Worm (Caenorhabditis elegans) whole organism, young adult: ENCODE data around the gene tsp-17.

Experiments used
- B0019.2 ChIP-seq: fragments of 200-800 bp; sonication (Bioruptor generic); conservative IDR thresholded peaks from 2 replicates; pipeline ENCODE4 v1.3.6; 2022; ENCODE audit warnings: missing genetic modification reagents, missing genetic modification characterization, missing compliant biosample characterization
- B0035.1 ChIP-seq: sonication (generic microtip); optimal IDR thresholded peaks from 2 replicates; lab custom pipeline; 2016; ENCODE audit warnings: missing genetic modification characterization, mild to moderate bottlenecking, missing compliant biosample characterization, missing genotype, missing genetic modification reagents
- F57A8.1 ChIP-seq: fragments of 200-800 bp; sonication (Bioruptor generic); optimal IDR thresholded peaks from 2 replicates; lab custom pipeline; 2018; ENCODE audit warnings: mild to moderate bottlenecking, missing genetic modification characterization, moderate library complexity, missing compliant biosample characterization
- K12H6.12 ChIP-seq: fragments of 200-800 bp; sonication (Bioruptor generic); optimal IDR thresholded peaks from 2 replicates; lab custom pipeline; 2018; ENCODE audit warnings: mild to moderate bottlenecking, missing genetic modification characterization, missing compliant biosample characterization
- T07F8.4 ChIP-seq: sonication (generic microtip); optimal IDR thresholded peaks from 2 replicates; lab custom pipeline; 2016; ENCODE audit warnings: mild to moderate bottlenecking, missing genetic modification characterization, moderate library complexity, missing compliant biosample characterization
- Y53F4B.3 ChIP-seq: fragments of 200-800 bp; sonication (Bioruptor generic); IDR thresholded peaks from 2 replicates; pipeline ENCODE4 v1.3.6; 2022; ENCODE audit warnings: missing genetic modification reagents, missing genetic modification characterization, missing compliant biosample characterization
- Y53G8AR.9 ChIP-seq: fragments of 200-800 bp; sonication (Bioruptor generic); conservative IDR thresholded peaks from 2 replicates; pipeline ENCODE4 v1.3.6; 2022; ENCODE audit warnings: missing genetic modification reagents, missing genetic modification characterization, missing compliant biosample characterization
- Y79H2A.3 ChIP-seq: fragments of 200-800 bp; sonication (Bioruptor generic); conservative IDR thresholded peaks from 2 replicates; pipeline ENCODE4 v1.3.6; 2022; ENCODE audit warnings: missing genetic modification reagents, missing genetic modification characterization, missing compliant biosample characterization
- atf-7 ChIP-seq: sonication (generic microtip); optimal IDR thresholded peaks from 2 replicates; lab custom pipeline; 2017; ENCODE audit warnings: mild to moderate bottlenecking, missing genetic modification characterization, missing compliant biosample characterization
- attf-3 ChIP-seq: fragments of 200-800 bp; sonication (Bioruptor generic); conservative IDR thresholded peaks from 2 replicates; pipeline ENCODE4 v1.3.6; 2022; ENCODE audit warnings: missing genetic modification reagents, missing genetic modification characterization, missing compliant biosample characterization
- attf-5 ChIP-seq: fragments of 200-800 bp; sonication (Bioruptor generic); optimal IDR thresholded peaks from 2 replicates; lab custom pipeline; 2018; ENCODE audit warnings: mild to moderate bottlenecking, missing genetic modification characterization, missing compliant biosample characterization
- ceh-27 ChIP-seq: fragments of 200-800 bp; sonication (Bioruptor generic); optimal IDR thresholded peaks from 2 replicates; lab custom pipeline; 2018; ENCODE audit warnings: mild to moderate bottlenecking, missing genetic modification characterization, moderate library complexity, missing compliant biosample characterization
- ceh-40 ChIP-seq: fragments of 200-800 bp; sonication (Bioruptor generic); IDR thresholded peaks from 2 replicates; pipeline ENCODE4 v1.3.6; 2022; ENCODE audit warnings: missing genetic modification characterization, missing compliant biosample characterization
- ceh-58 ChIP-seq: fragments of 200-800 bp; sonication (Bioruptor generic); IDR thresholded peaks from 2 replicates; pipeline ENCODE4 v1.3.6; 2022; ENCODE audit warnings: missing genetic modification characterization, missing compliant biosample characterization
- ceh-79 ChIP-seq: sonication (generic microtip); optimal IDR thresholded peaks from 2 replicates; lab custom pipeline; 2017; ENCODE audit warnings: mild to moderate bottlenecking, missing genetic modification characterization, missing compliant biosample characterization
- ceh-91 ChIP-seq: fragments of 200-800 bp; sonication (Bioruptor generic); IDR thresholded peaks from 2 replicates; pipeline ENCODE4 v1.3.6; 2022; ENCODE audit warnings: missing genetic modification reagents, missing genetic modification characterization, missing compliant biosample characterization
- chd-7 ChIP-seq: sonication (generic microtip); optimal IDR thresholded peaks from 2 replicates; lab custom pipeline; 2016; ENCODE audit warnings: mild to moderate bottlenecking, missing genetic modification characterization, moderate library complexity, missing compliant biosample characterization
- dox-1 ChIP-seq: fragments of 200-800 bp; sonication (Bioruptor generic); IDR thresholded peaks from 2 replicates; pipeline ENCODE4 v1.3.6; 2022; ENCODE audit warnings: missing genetic modification reagents, missing genetic modification characterization, missing compliant biosample characterization
- efl-1 ChIP-seq: fragments of 150-350 bp; optimal IDR thresholded peaks from 2 replicates; lab custom pipeline; 2014; ENCODE audit warnings: missing biosample characterization, missing genetic modification reagents, missing genetic modification characterization
- egrh-3 ChIP-seq: fragments of 200-800 bp; sonication (Bioruptor generic); IDR thresholded peaks from 2 replicates; pipeline ENCODE4 v1.3.6; 2022; ENCODE audit warnings: missing genetic modification reagents, missing genetic modification characterization, missing compliant biosample characterization
- let-526 ChIP-seq: fragments of 200-800 bp; sonication (Bioruptor generic); IDR thresholded peaks from 2 replicates; pipeline ENCODE4 v1.3.6; 2022; ENCODE audit warnings: missing genetic modification reagents, missing genetic modification characterization, missing compliant biosample characterization
- let-607 ChIP-seq, 2 experiments: fragments of 200-800 bp in 1 of 2; sonication (Bioruptor generic) in 1 of 2; sonication (generic microtip) in 1 of 2; optimal IDR thresholded peaks; 2 replicates each; lab custom pipeline; 2016 to 2018; ENCODE audit warnings: mild to moderate bottlenecking in 2 of 2, missing compliant biosample characterization in 2 of 2, missing genetic modification characterization in 2 of 2, moderate library complexity in 2 of 2, missing genotype in 1 of 2
- lin-40 ChIP-seq: sonication (generic microtip); optimal IDR thresholded peaks from 2 replicates; lab custom pipeline; 2016; ENCODE audit warnings: missing genetic modification characterization, mild to moderate bottlenecking, missing compliant biosample characterization, missing genotype, missing genetic modification reagents
- lin-54 ChIP-seq: fragments of 200-800 bp; sonication (Bioruptor generic); optimal IDR thresholded peaks from 2 replicates; lab custom pipeline; 2018; ENCODE audit warnings: mild to moderate bottlenecking, missing genetic modification characterization, missing compliant biosample characterization
- madf-10 ChIP-seq: sonication (generic microtip); optimal IDR thresholded peaks from 2 replicates; lab custom pipeline; 2016; ENCODE audit warnings: mild to moderate bottlenecking, missing genetic modification characterization, missing compliant biosample characterization
- mcd-1 ChIP-seq: fragments of 200-800 bp; sonication (Bioruptor generic); IDR thresholded peaks from 2 replicates; pipeline ENCODE4 v1.3.6; 2022; ENCODE audit warnings: missing genetic modification reagents, missing genetic modification characterization, missing compliant biosample characterization
- mes-4 ChIP-seq: sonication (generic microtip); optimal IDR thresholded peaks from 2 replicates; lab custom pipeline; 2016; ENCODE audit warnings: missing genotype, missing genetic modification characterization, missing compliant biosample characterization
- nfyb-1 ChIP-seq: fragments of 200-800 bp; sonication (Bioruptor generic); IDR thresholded peaks from 2 replicates; pipeline ENCODE4 v1.3.6; 2022; ENCODE audit warnings: missing genetic modification reagents, missing genetic modification characterization, missing compliant biosample characterization
- nhr-120 ChIP-seq: fragments of 200-800 bp; sonication (Bioruptor generic); IDR thresholded peaks from 2 replicates; pipeline ENCODE4 v1.3.6; 2022; ENCODE audit warnings: missing genetic modification characterization, missing compliant biosample characterization
- nhr-27 ChIP-seq: fragments of 200-800 bp; sonication (Bioruptor generic); optimal IDR thresholded peaks from 2 replicates; lab custom pipeline; 2018; ENCODE audit warnings: mild to moderate bottlenecking, missing genetic modification characterization, moderate library complexity, missing compliant biosample characterization
- nhr-80 ChIP-seq: sonication (generic microtip); optimal IDR thresholded peaks from 2 replicates; lab custom pipeline; 2016; ENCODE audit warnings: missing genetic modification characterization, missing compliant biosample characterization
- repo-1 ChIP-seq: sonication (generic microtip); optimal IDR thresholded peaks from 2 replicates; lab custom pipeline; 2017; ENCODE audit warnings: mild to moderate bottlenecking, missing genetic modification characterization, missing compliant biosample characterization
- rpc-1 ChIP-seq, 2 experiments: fragments of 150-350 bp in 1 of 2; sonication (generic microtip) in 1 of 2; optimal IDR thresholded peaks; 2 replicates each; lab custom pipeline; 2014 to 2018; ENCODE audit warnings: missing biosample characterization in 1 of 2, missing genetic modification characterization in 1 of 2, missing genetic modification reagents in 1 of 2, missing genotype in 1 of 2
- snpc-1.3 ChIP-seq: sonication (generic microtip); optimal IDR thresholded peaks from 2 replicates; lab custom pipeline; 2017; ENCODE audit warnings: missing genetic modification characterization, mild to moderate bottlenecking, missing compliant biosample characterization, antibody characterized with exemption, moderate library complexity, missing genotype, missing genetic modification reagents; ENCODE audit not compliant: insufficient read depth
- sptf-2 ChIP-seq: fragments of 200-800 bp; sonication (Bioruptor generic); optimal IDR thresholded peaks from 2 replicates; lab custom pipeline; 2018; ENCODE audit warnings: mild to moderate bottlenecking, missing genetic modification characterization, missing compliant biosample characterization
- unc-130 ChIP-seq: sonication (generic microtip); optimal IDR thresholded peaks from 2 replicates; lab custom pipeline; 2016; ENCODE audit warnings: missing genetic modification reagents, missing genetic modification characterization, missing compliant biosample characterization
- zfh-2 ChIP-seq: fragments of 200-800 bp; sonication (Bioruptor generic); conservative IDR thresholded peaks from 2 replicates; pipeline ENCODE4 v1.3.6; 2022; ENCODE audit warnings: missing genetic modification reagents, missing genetic modification characterization, missing compliant biosample characterization
- zim-3 ChIP-seq: sonication (generic microtip); optimal IDR thresholded peaks from 2 replicates; lab custom pipeline; 2017; ENCODE audit warnings: mild to moderate bottlenecking, missing genetic modification characterization, moderate library complexity, missing compliant biosample characterization
- ztf-26 ChIP-seq: sonication (generic microtip); optimal IDR thresholded peaks from 2 replicates; lab custom pipeline; 2017; ENCODE audit warnings: missing genetic modification characterization, missing compliant biosample characterization
- ztf-28 ChIP-seq: fragments of 200-800 bp; sonication (Bioruptor generic); IDR thresholded peaks from 2 replicates; pipeline ENCODE4 v1.3.6; 2022; ENCODE audit warnings: missing genetic modification reagents, missing genetic modification characterization, missing compliant biosample characterization

Gene tsp-17

DNA sequence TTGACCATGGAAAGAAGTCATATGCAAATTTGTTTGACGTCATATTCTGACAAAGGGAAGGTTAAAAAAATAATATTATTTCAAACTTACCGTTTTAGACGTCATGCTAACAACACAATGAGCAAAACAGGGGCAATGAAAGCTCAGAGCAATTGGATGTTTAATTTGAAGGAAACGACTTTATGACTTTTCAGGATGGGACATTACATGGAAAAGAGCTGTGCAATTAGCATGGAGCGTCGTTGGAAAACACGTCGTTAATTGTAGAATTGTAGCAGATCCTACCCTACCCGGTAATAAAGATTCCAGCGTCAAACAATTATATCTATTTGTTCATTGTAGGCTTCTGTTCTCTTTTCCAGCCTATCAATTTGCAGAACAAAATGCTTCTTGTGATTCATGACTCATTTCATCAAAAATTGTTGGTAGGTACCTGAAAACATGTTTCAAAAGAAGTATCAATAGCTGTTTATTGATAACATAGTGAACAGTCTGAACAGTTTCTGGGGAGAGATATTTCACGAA, 7.3 kb upstream of the tsp-17 start, which contains the start of gene ceh-63:
ceh-63 (minus strand) TSS at position 475 of the 525 bp plus-strand sequence.
- TF ChIP-seq ceh-40 (no peak), Y79H2A.3 (GFP tag; lab: Robert Waterston, UW) (no peak), ceh-58 (GFP tag; lab: Robert Waterston, UW) (no peak), nfyb-1 (GFP tag; lab: Robert Waterston, UW) (no peak), F57A8.1 (no peak), T07F8.4 (tag; lab: Kevin White, UChicago) (no peak), ztf-28 (no peak)

DNA sequence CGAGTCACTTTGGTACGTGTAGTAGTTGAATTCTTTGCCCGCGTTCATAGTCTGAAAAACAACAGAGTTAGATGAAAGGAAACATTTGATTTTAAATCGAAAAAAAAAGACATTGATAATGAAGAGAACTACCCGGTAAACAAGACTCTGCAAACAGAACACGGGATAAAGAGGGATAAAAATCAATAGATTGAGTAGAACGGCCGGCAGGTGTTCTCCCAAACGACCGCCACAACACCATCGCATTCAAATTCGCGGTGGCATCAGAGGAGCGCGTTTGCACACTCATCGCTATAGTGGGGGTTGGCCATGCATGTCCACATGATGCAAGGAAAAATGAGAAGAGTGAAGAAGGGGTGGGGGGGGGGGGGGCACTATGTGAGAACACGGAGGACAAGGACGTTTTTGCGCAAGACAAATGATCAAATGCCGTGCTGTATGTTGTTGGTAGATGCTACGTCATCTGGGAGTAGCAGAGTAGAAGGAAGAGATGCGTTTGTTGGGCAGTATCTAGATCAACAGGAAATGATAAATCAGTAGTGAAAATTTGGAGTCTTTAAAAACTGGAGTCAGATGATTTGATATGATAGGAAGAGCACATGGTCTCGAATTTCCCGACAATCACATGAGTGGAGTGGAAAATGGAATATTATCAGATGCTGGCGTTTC, 2.3 kb upstream of the tsp-17 start, which contains the start of gene tag-52:
tag-52 (minus strand) TSS at position 51 of the 669 bp plus-strand sequence.
- no peak for TF ChIP-seq egrh-3 (GFP tag; lab: Robert Waterston, UW)
- peak; percentile 66 for TF ChIP-seq zfh-2 (GFP tag; lab: Robert Waterston, UW)
- peak; percentile 20 for TF ChIP-seq efl-1 (GFP tag; lab: Kevin White, UChicago)
- peak; percentile 68 for TF ChIP-seq ceh-27 (GFP tag; lab: Kevin White, UChicago)
- peak; percentile 8 for TF ChIP-seq atf-7 (tag; lab: Kevin White, UChicago)
- peak; percentile 58 for TF ChIP-seq chd-7 (tag; lab: Kevin White, UChicago)
- TF ChIP-seq ztf-26 (tag; lab: Kevin White, UChicago) = peak; percentile 21
- TF ChIP-seq sptf-2 = no peak
- TF ChIP-seq T07F8.4 (tag; lab: Kevin White, UChicago) = no peak
- no peak for TF ChIP-seq let-526 (GFP tag; lab: Robert Waterston, UW)
- TF ChIP-seq dox-1 (GFP tag; lab: Robert Waterston, UW) = peak; percentile 48; the same call in 1 of the 2 replicates
- TF ChIP-seq mcd-1 = peak; percentile 72
- peak; percentile 57 for TF ChIP-seq K12H6.12 (tag; lab: Kevin White, UChicago)
- TF ChIP-seq rpc-1 (optimal IDR thresholded peaks at IDR 0.05; lab: Kevin White, UChicago) = no peak
- no peak for TF ChIP-seq rpc-1 (tag; optimal IDR thresholded peaks at IDR 0.05; lab: Kevin White, UChicago)
- peak; percentile 54 for TF ChIP-seq nhr-80 (tag; lab: Kevin White, UChicago)
- TF ChIP-seq lin-54 (GFP tag; lab: Kevin White, UChicago) = peak; percentile 24
- TF ChIP-seq, all 124 proteins: peak for 11

DNA sequence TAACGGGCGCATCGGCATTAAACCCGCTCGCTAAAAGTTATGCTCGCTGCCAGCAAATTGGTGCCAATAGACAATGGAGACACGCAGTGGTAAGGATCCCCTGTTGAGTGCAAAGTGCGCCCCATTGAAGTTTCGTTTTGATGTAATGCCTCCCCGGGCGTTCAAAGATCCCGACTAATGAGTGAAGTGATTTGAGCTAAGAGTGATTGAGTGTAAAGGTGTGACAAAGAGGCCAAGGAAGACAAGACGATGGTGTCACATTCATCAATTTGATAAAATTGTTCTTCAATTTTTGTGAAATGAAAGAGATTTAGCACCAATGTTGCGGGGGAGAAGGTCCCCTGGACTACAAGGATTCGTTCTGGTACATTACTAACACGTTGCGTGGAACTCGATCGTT, 2.1 kb downstream of the tsp-17 start:
- TF ChIP-seq Y53F4B.3 (GFP tag; lab: Robert Waterston, UW) (no peak), zim-3 (tag; lab: Kevin White, UChicago) (no peak), attf-5 (no peak), mes-4 (tag; lab: Kevin White, UChicago) (no peak), nhr-27 (tag; lab: Kevin White, UChicago) (no peak), lin-40 (tag; lab: Kevin White, UChicago) (no peak), unc-130 (GFP tag; lab: Kevin White, UChicago) (no peak), repo-1 (tag; lab: Kevin White, UChicago) (no peak), B0035.1 (tag; lab: Kevin White, UChicago) (no peak), ceh-79 (tag; lab: Kevin White, UChicago) (no peak), attf-3 (no peak), ceh-91 (GFP tag; lab: Robert Waterston, UW) (no peak), let-607 (tag; optimal IDR thresholded peaks at IDR 0.05; lab: Kevin White, UChicago) (no peak), nhr-120 (GFP tag; lab: Robert Waterston, UW) (no peak), B0019.2 (GFP tag; lab: Robert Waterston, UW) (no peak), Y53G8AR.9 (GFP tag; lab: Robert Waterston, UW) (no peak), zfh-2 (GFP tag; lab: Robert Waterston, UW) (no peak), madf-10 (tag; lab: Kevin White, UChicago) (no peak), snpc-1.3 (tag; lab: Kevin White, UChicago) (no peak), ceh-58 (GFP tag; lab: Robert Waterston, UW) (no peak)
